Fruit fly (Drosophila melanogaster) whole organism, embryonic: ENCODE data around the gene Ids.

Experiments used
- B-H1 ChIP-seq: fragments of 200-800 bp; sonication (Bioruptor generic); IDR thresholded peaks from 3 replicates; pipeline ENCODE4 v1.3.6; 2022; ENCODE audit warnings: missing biosample characterization, missing genetic modification characterization
- Bgb ChIP-seq: fragments of 200-800 bp; sonication (Bioruptor generic); IDR thresholded peaks from 2 replicates; pipeline ENCODE4 v1.3.6; 2022; ENCODE audit warnings: missing biosample characterization, missing genetic modification characterization; ENCODE audit not compliant: partially characterized antibody
- Bteb2 ChIP-seq: fragments of 200-800 bp; sonication (Bioruptor generic); optimal IDR thresholded peaks from 2 replicates; lab custom pipeline; 2016; ENCODE audit warnings: missing biosample characterization, missing genetic modification characterization
- CG11560 ChIP-seq: fragments of 200-800 bp; sonication (Bioruptor generic); IDR thresholded peaks from 3 replicates; pipeline ENCODE4 v1.3.6; 2022; ENCODE audit warnings: missing biosample characterization, missing genetic modification characterization
- CG11696 ChIP-seq: fragments of 200-800 bp; sonication (Bioruptor generic); IDR thresholded peaks from 2 replicates; pipeline ENCODE4 v1.3.6; 2022; ENCODE audit warnings: missing biosample characterization, missing genetic modification characterization
- CG1233 ChIP-seq: fragments of 200-800 bp; sonication (Bioruptor generic); optimal IDR thresholded peaks from 4 replicates; lab custom pipeline; 2018; ENCODE audit warnings: missing biosample characterization, mild to moderate bottlenecking, missing genetic modification characterization
- CG15479 ChIP-seq: fragments of 200-800 bp; sonication (Bioruptor generic); optimal IDR thresholded peaks from 3 replicates; lab custom pipeline; 2019; ENCODE audit warnings: missing biosample characterization, mild to moderate bottlenecking, missing genetic modification characterization, moderate library complexity
- CG16863 ChIP-seq: fragments of 200-800 bp; sonication (Bioruptor generic); optimal IDR thresholded peaks from 3 replicates; lab custom pipeline; 2016; ENCODE audit warnings: missing biosample characterization, missing genetic modification characterization
- CG17912 ChIP-seq: fragments of 200-800 bp; sonication (Bioruptor generic); optimal IDR thresholded peaks from 2 replicates; lab custom pipeline; 2018; ENCODE audit warnings: missing biosample characterization, mild to moderate bottlenecking, missing genetic modification characterization
- CG18011 ChIP-seq: fragments of 200-800 bp; sonication (Bioruptor generic); optimal IDR thresholded peaks from 2 replicates; lab custom pipeline; 2017; ENCODE audit warnings: missing biosample characterization, missing genetic modification characterization, mild to moderate bottlenecking, moderate library complexity, missing genotype
- CG18476 ChIP-seq: fragments of 200-800 bp; sonication (Bioruptor generic); optimal IDR thresholded peaks from 2 replicates; lab custom pipeline; 2016; ENCODE audit warnings: missing biosample characterization, mild to moderate bottlenecking, missing genetic modification characterization
- CG3995 ChIP-seq: fragments of 200-800 bp; sonication (Bioruptor generic); optimal IDR thresholded peaks from 3 replicates; lab custom pipeline; 2016; ENCODE audit warnings: missing biosample characterization, missing genetic modification characterization
- CG4404 ChIP-seq: fragments of 200-800 bp; sonication (Bioruptor generic); IDR thresholded peaks from 2 replicates; pipeline ENCODE4 v1.3.6; 2022; ENCODE audit warnings: missing biosample characterization, missing genetic modification characterization
- CG5245 ChIP-seq: fragments of 200-800 bp; sonication (Bioruptor generic); optimal IDR thresholded peaks from 3 replicates; lab custom pipeline; 2016; ENCODE audit warnings: missing biosample characterization, missing genetic modification characterization
- CG6272 ChIP-seq: fragments of 200-800 bp; sonication (Bioruptor generic); IDR thresholded peaks from 2 replicates; pipeline ENCODE4 v1.3.6; 2022; ENCODE audit warnings: missing biosample characterization, missing genetic modification characterization
- D ChIP-seq, 2 experiments: fragments of 200-800 bp in 1 of 2; fragments of >200 bp in 1 of 2; sonication (Bioruptor generic) in 1 of 2; optimal IDR thresholded peaks; 2 replicates in 1 of 2; 3 replicates in 1 of 2; lab custom pipeline; 2017; ENCODE audit warnings: mild to moderate bottlenecking in 1 of 2, missing biosample characterization in 1 of 2, missing genetic modification characterization in 1 of 2, missing genetic modification reagents in 1 of 2
- Doc2 ChIP-seq: fragments of 200-800 bp; sonication (Bioruptor generic); IDR thresholded peaks from 2 replicates; pipeline ENCODE4 v1.3.6; 2022; ENCODE audit warnings: missing biosample characterization, missing genetic modification characterization
- Drgx ChIP-seq: fragments of 200-800 bp; sonication (Bioruptor generic); IDR thresholded peaks from 2 replicates; pipeline ENCODE4 v1.3.6; 2022; ENCODE audit warnings: missing biosample characterization, missing genetic modification characterization
- Ets65A ChIP-seq: fragments of 200-800 bp; sonication (Bioruptor generic); peaks from one replicate; lab custom pipeline; 2016; ENCODE audit warnings: missing biosample characterization, missing genetic modification characterization
- Ets97D ChIP-seq: fragments of 200-800 bp; sonication (Bioruptor generic); optimal IDR thresholded peaks from 3 replicates; lab custom pipeline; 2016; ENCODE audit warnings: missing biosample characterization, missing genetic modification characterization
- Fer2 ChIP-seq: fragments of 200-800 bp; sonication (Bioruptor generic); optimal IDR thresholded peaks from 2 replicates; lab custom pipeline; 2018; ENCODE audit warnings: missing biosample characterization, mild to moderate bottlenecking, missing genetic modification characterization, moderate library complexity
- Hmr ChIP-seq: fragments of 200-800 bp; sonication (Bioruptor generic); optimal IDR thresholded peaks from 3 replicates; lab custom pipeline; 2017; ENCODE audit warnings: mild to moderate bottlenecking, missing biosample characterization, missing genetic modification reagents, missing genetic modification characterization
- Hr78 ChIP-seq, 2 experiments: fragments of 200-800 bp in 1 of 2; fragments of >200 bp in 1 of 2; sonication (Bioruptor generic) in 1 of 2; optimal IDR thresholded peaks; 2 replicates each; lab custom pipeline; 2017 to 2019; ENCODE audit warnings: missing biosample characterization in 2 of 2, missing genetic modification characterization in 2 of 2, mild to moderate bottlenecking in 1 of 2, moderate library complexity in 1 of 2
- MBD-R2 ChIP-seq: fragments of 200-800 bp; sonication (Bioruptor generic); IDR thresholded peaks from 2 replicates; pipeline ENCODE4 v1.3.6; 2022; ENCODE audit warnings: missing biosample characterization, missing genetic modification characterization
- NFAT ChIP-seq: fragments of 200-800 bp; sonication (Bioruptor generic); IDR thresholded peaks from 2 replicates; pipeline ENCODE4 v1.3.6; 2022; ENCODE audit warnings: missing biosample characterization, missing genetic modification characterization
- Ptx1 ChIP-seq: fragments of 200-800 bp; sonication (Bioruptor generic); IDR thresholded peaks from 2 replicates; pipeline ENCODE4 v1.3.6; 2022; ENCODE audit warnings: missing biosample characterization, missing genetic modification characterization
- Rfx ChIP-seq: fragments of 200-800 bp; sonication (Bioruptor generic); IDR thresholded peaks from 2 replicates; pipeline ENCODE4 v1.3.6; 2022; ENCODE audit warnings: missing biosample characterization, missing genetic modification characterization
- Tbp ChIP-seq: fragments of >200 bp; optimal IDR thresholded peaks from 2 replicates; lab custom pipeline; 2018; ENCODE audit warnings: missing biosample characterization, missing genetic modification characterization
- ab ChIP-seq: fragments of 200-800 bp; sonication (Bioruptor generic); optimal IDR thresholded peaks from 2 replicates; lab custom pipeline; 2016; ENCODE audit warnings: missing biosample characterization, missing genetic modification characterization
- bbx ChIP-seq: fragments of 200-800 bp; sonication (Bioruptor generic); IDR thresholded peaks from 2 replicates; pipeline ENCODE4 v1.3.6; 2022; ENCODE audit warnings: missing biosample characterization, missing genetic modification characterization; ENCODE audit not compliant: partially characterized antibody
- cg ChIP-seq: fragments of 200-800 bp; sonication (Bioruptor generic); optimal IDR thresholded peaks from 3 replicates; lab custom pipeline; 2019; ENCODE audit warnings: missing biosample characterization, mild to moderate bottlenecking, missing genetic modification characterization, moderate library complexity
- crc ChIP-seq: fragments of 200-800 bp; sonication (Bioruptor generic); optimal IDR thresholded peaks from 2 replicates; lab custom pipeline; 2016; ENCODE audit warnings: missing biosample characterization, missing genetic modification characterization
- dmrt99B ChIP-seq: fragments of 200-800 bp; sonication (Bioruptor generic); optimal IDR thresholded peaks from 2 replicates; lab custom pipeline; 2018; ENCODE audit warnings: missing biosample characterization, mild to moderate bottlenecking, missing genetic modification characterization, moderate library complexity
- dysf ChIP-seq: fragments of 200-800 bp; sonication (Bioruptor generic); IDR thresholded peaks from 3 replicates; pipeline ENCODE4 v1.3.6; 2022; ENCODE audit warnings: missing biosample characterization, missing genetic modification characterization
- gsb-n ChIP-seq: fragments of 200-800 bp; sonication (Bioruptor generic); optimal IDR thresholded peaks from 3 replicates; lab custom pipeline; 2018; ENCODE audit warnings: missing biosample characterization, mild to moderate bottlenecking, missing genetic modification characterization
- insv ChIP-seq, 2 experiments: fragments of 200-800 bp; sonication (Bioruptor generic); optimal IDR thresholded peaks; 3 replicates each; lab custom pipeline; 2016 to 2018; ENCODE audit warnings: missing biosample characterization in 2 of 2, missing genetic modification characterization in 2 of 2
- lmd ChIP-seq: fragments of 200-800 bp; sonication (Bioruptor generic); IDR thresholded peaks from 2 replicates; pipeline ENCODE4 v1.3.6; 2022; ENCODE audit warnings: missing biosample characterization, missing genetic modification characterization
- nom ChIP-seq: fragments of 200-800 bp; sonication (Bioruptor generic); optimal IDR thresholded peaks from 2 replicates; lab custom pipeline; 2017; ENCODE audit warnings: missing biosample characterization, missing genetic modification characterization, mild to moderate bottlenecking, moderate library complexity, missing genetic modification reagents
- org-1 ChIP-seq: fragments of 200-800 bp; sonication (Bioruptor generic); optimal IDR thresholded peaks from 2 replicates; lab custom pipeline; 2017; ENCODE audit warnings: missing biosample characterization, missing genetic modification characterization
- otp ChIP-seq: fragments of 200-800 bp; sonication (Bioruptor generic); IDR thresholded peaks from 3 replicates; pipeline ENCODE4, ENCODE4 v1.3.6; 2022; ENCODE audit warnings: missing biosample characterization, missing genetic modification characterization
- ranshi ChIP-seq: fragments of 200-800 bp; sonication (Bioruptor generic); IDR thresholded peaks from 2 replicates; pipeline ENCODE4 v1.3.6; 2022; ENCODE audit warnings: missing biosample characterization, missing genetic modification characterization
- shn ChIP-seq: fragments of 200-800 bp; sonication (Bioruptor generic); optimal IDR thresholded peaks from 3 replicates; lab custom pipeline; 2016; ENCODE audit warnings: missing biosample characterization, missing genetic modification characterization
- sqz ChIP-seq: fragments of 200-800 bp; sonication (Bioruptor generic); optimal IDR thresholded peaks from 3 replicates; lab custom pipeline; 2018; ENCODE audit warnings: missing biosample characterization, mild to moderate bottlenecking, missing genetic modification characterization
- tap ChIP-seq: fragments of 200-800 bp; optimal IDR thresholded peaks from 3 replicates; lab custom pipeline; 2019; ENCODE audit warnings: missing biosample characterization, mild to moderate bottlenecking, missing genetic modification characterization, moderate library complexity
- tna ChIP-seq: fragments of 200-800 bp; sonication (Bioruptor generic); IDR thresholded peaks from 2 replicates; pipeline ENCODE4 v1.3.6; 2022; ENCODE audit warnings: missing biosample characterization, missing genetic modification characterization; ENCODE audit not compliant: partially characterized antibody
- trh ChIP-seq: fragments of 200-800 bp; sonication (Bioruptor generic); optimal IDR thresholded peaks from 2 replicates; lab custom pipeline; 2016; ENCODE audit warnings: missing biosample characterization, missing genetic modification characterization
- wek ChIP-seq: fragments of 200-800 bp; sonication (Bioruptor generic); optimal IDR thresholded peaks from 3 replicates; lab custom pipeline; 2018; ENCODE audit warnings: missing biosample characterization, mild to moderate bottlenecking, missing genetic modification characterization, moderate library complexity
- zf30C ChIP-seq: fragments of 200-800 bp; sonication (Bioruptor generic); optimal IDR thresholded peaks from 3 replicates; lab custom pipeline; 2018; ENCODE audit warnings: missing biosample characterization, mild to moderate bottlenecking, missing genetic modification characterization
- zfh1 ChIP-seq: fragments of 200-800 bp; sonication (Bioruptor generic); IDR thresholded peaks from 3 replicates; pipeline ENCODE4 v1.3.6; 2022; ENCODE audit warnings: missing biosample characterization, missing genetic modification characterization

The Ids gene

DNA sequence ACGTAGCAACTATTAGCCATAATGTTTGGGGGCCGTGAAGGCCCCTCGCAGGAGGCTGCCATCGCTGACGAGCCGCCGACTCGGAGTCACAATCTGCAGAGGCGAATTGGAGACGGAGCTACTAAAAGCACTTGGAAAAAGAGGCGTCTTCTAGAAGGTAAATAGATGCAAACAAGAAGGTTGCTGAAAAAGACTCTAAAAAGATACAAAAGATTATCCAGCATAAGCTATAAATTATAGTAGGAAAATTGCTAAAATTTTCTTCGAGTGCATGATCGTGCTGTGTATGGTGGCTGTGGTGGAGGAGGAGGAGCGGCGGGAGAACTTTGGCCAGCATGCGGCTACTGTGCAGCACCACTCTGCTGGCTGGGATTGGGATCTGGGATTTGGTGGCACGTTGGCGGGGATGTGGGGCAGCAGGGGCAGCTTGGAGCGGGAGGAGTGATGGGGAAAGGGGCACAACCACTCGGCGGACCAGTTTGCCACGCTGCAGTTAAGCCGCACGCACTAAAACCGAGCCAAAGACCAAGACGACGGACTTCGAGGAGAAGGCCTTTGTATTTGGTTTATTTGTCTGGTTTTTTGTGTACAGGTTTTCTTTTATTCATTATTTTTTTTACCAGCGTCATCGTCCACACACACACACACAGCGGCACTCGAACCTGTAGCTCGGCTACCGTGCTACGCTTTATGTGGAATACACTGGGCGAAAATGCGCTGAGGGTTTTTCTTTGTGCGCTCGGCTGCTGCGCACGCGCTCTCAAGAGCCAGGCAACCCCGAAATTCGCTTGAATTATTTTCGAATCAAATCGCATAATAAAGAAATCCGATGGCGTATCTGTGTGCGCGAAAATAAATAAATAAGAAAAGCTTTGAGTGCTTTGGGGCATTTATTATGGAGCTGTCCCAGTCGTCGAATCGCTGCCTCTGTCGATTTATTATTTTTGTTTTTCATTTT lies 10.9 kb downstream of the Ids start (continued):
- no peak for TF ChIP-seq Hr78 (GFP tag; optimal IDR thresholded peaks at IDR 0.05; lab: Kevin White, UChicago)
- TF ChIP-seq tna = no peak
- peak; percentile 21 for TF ChIP-seq lmd (GFP tag; lab: Robert Waterston, UW)
- TF ChIP-seq Hmr (GFP tag; lab: Kevin White, UChicago) = no peak
- TF ChIP-seq CG5245 = no peak
- peak; percentile 38 for TF ChIP-seq Ets65A (GFP tag; lab: Kevin White, UChicago)
- TF ChIP-seq crc (GFP tag; lab: Kevin White, UChicago) = no peak
- no peak for TF ChIP-seq Bgb (GFP tag; lab: Robert Waterston, UW)
- TF ChIP-seq MBD-R2 = no peak
- 0 out of 3 replicates have a peak, but pooled peaks have one; percentile 11 for TF ChIP-seq B-H1 (GFP tag; lab: Robert Waterston, UW)
- no peak for TF ChIP-seq Tbp (GFP tag; lab: Kevin White, UChicago)
- no peak for TF ChIP-seq Fer2 (tag; lab: Kevin White, UChicago)
- peak; percentile 42 for TF ChIP-seq cg (GFP tag; lab: Kevin White, UChicago)
- no peak for TF ChIP-seq Ets97D
- TF ChIP-seq shn (GFP tag; lab: Kevin White, UChicago) = no peak
- no peak for TF ChIP-seq CG18476 (GFP tag; lab: Kevin White, UChicago)
- no peak for TF ChIP-seq trh (GFP tag; lab: Kevin White, UChicago)
- TF ChIP-seq Rfx (GFP tag; lab: Robert Waterston, UW) = peak; percentile 38; the same call in 1 of the 2 replicates
- TF ChIP-seq CG15479 (GFP tag; lab: Kevin White, UChicago) = no peak
- TF ChIP-seq CG4404 = no peak
- no peak for TF ChIP-seq CG11560
- TF ChIP-seq org-1 (GFP tag; lab: Kevin White, UChicago) = no peak
- no peak for TF ChIP-seq wek (GFP tag; lab: Kevin White, UChicago)
- peak; percentile 61 for TF ChIP-seq nom (GFP tag; lab: Kevin White, UChicago)
- no peak for TF ChIP-seq gsb-n (tag; lab: Kevin White, UChicago)
- TF ChIP-seq NFAT (GFP tag; lab: Robert Waterston, UW) = no peak
- TF ChIP-seq insv (GFP tag; optimal IDR thresholded peaks at IDR 0.05; lab: Kevin White, UChicago) = no peak
- TF ChIP-seq D (optimal IDR thresholded peaks at IDR 0.05; lab: Kevin White, UChicago) = no peak
- TF ChIP-seq D (GFP tag; optimal IDR thresholded peaks at IDR 0.05; lab: Kevin White, UChicago) = no peak
- TF ChIP-seq CG1233 (GFP tag; lab: Kevin White, UChicago) = no peak
- peak; percentile 80 for TF ChIP-seq zf30C
- no peak for TF ChIP-seq ab (GFP tag; lab: Kevin White, UChicago)
- no peak for TF ChIP-seq CG18011 (GFP tag; lab: Kevin White, UChicago)
- TF ChIP-seq CG11696 (GFP tag; lab: Robert Waterston, UW) = no peak
- TF ChIP-seq ranshi (GFP tag; lab: Robert Waterston, UW) = peak; percentile 17; the same call in 1 of the 2 replicates
- TF ChIP-seq dysf (GFP tag; lab: Robert Waterston, UW) = peak; percentile 31; the same call in 1 of the 3 replicates
- peak; percentile 25 for TF ChIP-seq Ptx1 (GFP tag; lab: Robert Waterston, UW)
- TF ChIP-seq otp (GFP tag; lab: Robert Waterston, UW) = no peak
- peak; percentile 50 for TF ChIP-seq zfh1
- no peak for TF ChIP-seq Doc2 (GFP tag; lab: Robert Waterston, UW)
- no peak for TF ChIP-seq CG6272 (GFP tag; lab: Robert Waterston, UW)
- no peak for TF ChIP-seq CG3995
- TF ChIP-seq CG16863 (GFP tag; lab: Kevin White, UChicago) = no peak
- TF ChIP-seq tap (tag; lab: Kevin White, UChicago) = peak; percentile 55
- TF ChIP-seq bbx (GFP tag; lab: Robert Waterston, UW) = no peak
- no peak for TF ChIP-seq CG17912
- peak; percentile 91 for TF ChIP-seq Drgx (GFP tag; lab: Robert Waterston, UW)
- TF ChIP-seq Bteb2 = no peak
- TF ChIP-seq sqz (GFP tag; lab: Kevin White, UChicago) = peak; percentile 80
- no peak for TF ChIP-seq dmrt99B
